Worm (Caenorhabditis elegans) whole organism, midembryonic: ENCODE measurements around the gene F07A11.4.
A peak's percentile ranks its signal among the peaks of the same experiment; 100 is the strongest.

Experiments
- T22C8.4 ChIP-seq: fragments of 200-800 bp; sonication (Bioruptor generic); IDR thresholded peaks from 2 replicates; pipeline ENCODE4 v1.3.6; 2022; ENCODE audit warnings: missing genetic modification characterization, missing compliant biosample characterization
- cog-1 ChIP-seq: sonication (generic microtip); optimal IDR thresholded peaks from 2 replicates; lab custom pipeline; 2016; ENCODE audit warnings: missing genetic modification characterization, missing compliant biosample characterization
- flt-1 ChIP-seq: fragments of 200-800 bp; sonication (Bioruptor generic); IDR thresholded peaks from 2 replicates; pipeline ENCODE4 v1.3.6; 2022; ENCODE audit warnings: missing genetic modification characterization, missing compliant biosample characterization
- klf-2 ChIP-seq: fragments of 200-800 bp; sonication (Bioruptor generic); conservative IDR thresholded peaks from 2 replicates; pipeline ENCODE4 v1.3.6; 2022; ENCODE audit warnings: missing genetic modification reagents, missing genetic modification characterization, missing compliant biosample characterization
- med-1 ChIP-seq: sonication (generic microtip); optimal IDR thresholded peaks from 2 replicates; lab custom pipeline; 2017; ENCODE audit warnings: missing genetic modification characterization, mild to moderate bottlenecking, missing compliant biosample characterization, antibody characterized with exemption, missing genetic modification reagents; ENCODE audit not compliant: insufficient read depth
- ref-1 ChIP-seq: fragments of 200-800 bp; sonication (Bioruptor generic); conservative IDR thresholded peaks from 2 replicates; pipeline ENCODE4 v1.3.6; 2022; ENCODE audit warnings: missing genetic modification reagents, missing genetic modification characterization, missing compliant biosample characterization
- tab-1 ChIP-seq: fragments of 200-800 bp; sonication (Bioruptor generic); IDR thresholded peaks from 2 replicates; pipeline ENCODE4 v1.3.6; 2022; ENCODE audit warnings: missing genetic modification characterization, missing compliant biosample characterization
- ztf-23 ChIP-seq: fragments of 200-800 bp; sonication (Bioruptor generic); IDR thresholded peaks from 2 replicates; pipeline ENCODE4 v1.3.6; 2022; ENCODE audit warnings: missing genetic modification reagents, missing genetic modification characterization, missing compliant biosample characterization
- ztf-29 ChIP-seq: fragments of 200-800 bp; sonication (Bioruptor generic); IDR thresholded peaks from 2 replicates; pipeline ENCODE4 v1.3.6; 2022; ENCODE audit warnings: missing genetic modification reagents, missing genetic modification characterization, missing compliant biosample characterization

Gene F07A11.4

DNA sequence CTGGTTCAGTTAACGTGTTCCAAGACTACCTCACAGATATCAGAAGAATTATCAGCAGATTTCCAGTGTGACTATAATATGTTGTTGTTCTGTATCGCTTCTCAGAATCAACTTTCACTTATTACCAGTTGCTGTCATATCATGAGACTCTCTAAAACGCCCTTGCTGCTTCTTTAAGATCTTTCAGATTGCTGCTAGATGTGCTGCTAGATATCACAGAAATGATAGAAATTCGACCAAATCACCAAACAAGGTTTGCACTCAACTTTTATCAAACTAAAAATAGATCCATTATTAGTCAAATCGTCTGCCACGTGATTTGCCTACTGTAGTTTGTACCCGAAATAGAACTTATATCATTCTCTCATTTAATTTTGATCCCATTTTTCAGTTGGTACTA lies 43.7 kb downstream of the F07A11.4 start:
- TF ChIP-seq klf-2 (no peak), med-1 (GFP tag; lab: Kevin White, UChicago) (no peak), tab-1 (GFP tag; lab: Robert Waterston, UW) (no peak), ztf-29 (no peak), ref-1 (no peak), flt-1 (GFP tag; lab: Robert Waterston, UW) (no peak), T22C8.4 (GFP tag; lab: Robert Waterston, UW) (no peak), cog-1 (tag; lab: Kevin White, UChicago) (no peak), ztf-23 (GFP tag; lab: Robert Waterston, UW) (no peak)

DNA sequence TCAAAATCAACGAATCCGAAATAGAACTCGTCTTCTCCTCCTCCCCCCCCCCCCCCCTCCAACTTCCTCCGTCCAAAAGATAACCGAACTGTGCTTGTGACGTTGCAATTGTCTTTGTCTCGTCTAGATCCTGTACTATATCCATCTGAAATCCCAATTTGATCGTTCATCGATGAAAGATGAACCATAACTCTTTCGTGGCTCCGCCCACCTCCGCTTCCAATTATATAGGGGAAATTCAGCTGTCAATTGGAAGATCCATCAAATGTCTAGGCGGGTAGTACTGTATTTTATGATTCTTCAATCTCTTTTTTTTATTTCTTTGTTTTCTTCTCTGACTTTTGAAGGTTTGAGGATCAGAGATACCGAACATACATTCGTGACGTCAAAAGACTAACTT lies 44.6 kb downstream of the F07A11.4 start:
- TF ChIP-seq med-1 (GFP tag; lab: Kevin White, UChicago): no peak
- TF ChIP-seq klf-2: no peak
- no peak for TF ChIP-seq ref-1
- no peak for TF ChIP-seq cog-1 (tag; lab: Kevin White, UChicago)
- TF ChIP-seq T22C8.4 (GFP tag; lab: Robert Waterston, UW): no peak
- TF ChIP-seq flt-1 (GFP tag; lab: Robert Waterston, UW): no peak
- no peak for TF ChIP-seq tab-1 (GFP tag; lab: Robert Waterston, UW)
- no peak for TF ChIP-seq ztf-29
- no peak for TF ChIP-seq ztf-23 (GFP tag; lab: Robert Waterston, UW)

DNA sequence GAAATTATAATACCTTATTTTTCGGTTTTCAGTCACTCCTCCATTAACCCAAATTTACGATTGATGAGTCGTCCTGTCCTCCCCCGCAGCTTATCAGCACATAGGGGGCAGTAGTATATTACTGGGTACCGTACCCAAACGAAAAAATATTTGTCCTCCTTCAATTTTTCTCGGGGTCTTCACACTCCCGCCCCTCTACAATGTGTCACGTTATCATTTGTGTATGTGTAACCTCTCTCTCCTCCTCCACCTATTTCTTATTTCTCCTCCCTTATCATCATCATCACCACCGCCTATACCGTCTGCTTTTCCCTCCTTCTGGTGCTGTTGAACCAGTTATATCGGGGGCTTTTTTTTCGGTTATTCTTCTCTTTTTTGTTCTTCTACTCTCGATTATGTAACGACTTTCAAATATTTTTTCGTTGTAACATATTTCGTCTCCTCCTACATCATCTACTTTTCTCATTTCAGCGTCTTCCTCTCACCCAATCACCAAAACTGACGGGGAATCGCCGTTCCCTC lies 45.5 kb downstream of the F07A11.4 start, which contains the start of gene ghi-1:
TSS of gene ghi-1 (plus strand) at position 472 of the 522 bp plus-strand sequence.
- TF ChIP-seq ztf-23 (GFP tag; lab: Robert Waterston, UW) (no peak), ref-1 (no peak), T22C8.4 (GFP tag; lab: Robert Waterston, UW) (no peak), tab-1 (GFP tag; lab: Robert Waterston, UW) (no peak), ztf-29 (no peak), med-1 (GFP tag; lab: Kevin White, UChicago) (no peak), flt-1 (GFP tag; lab: Robert Waterston, UW) (no peak), cog-1 (tag; lab: Kevin White, UChicago) (no peak), klf-2 (no peak)

DNA sequence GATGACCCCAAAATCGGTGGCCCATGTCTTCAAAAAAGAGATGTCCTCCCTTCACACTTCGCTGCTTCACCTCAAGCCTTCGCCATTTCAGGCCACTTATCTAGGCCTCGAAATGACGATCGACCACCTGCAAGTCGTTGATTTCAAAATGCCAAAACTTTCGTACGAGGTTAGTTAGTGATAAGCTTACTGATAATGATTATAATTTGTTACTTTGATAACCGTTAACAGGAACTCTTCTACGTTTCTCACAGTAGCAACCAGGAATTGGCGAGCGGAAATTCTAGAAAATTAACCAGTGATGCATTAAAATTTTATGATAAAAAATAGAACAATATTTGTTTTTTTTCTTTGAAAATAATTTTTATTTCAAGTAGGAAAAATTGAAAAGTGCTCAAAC lies 46.1 kb downstream of the F07A11.4 start:
- TF ChIP-seq ref-1: no peak
- no peak for TF ChIP-seq klf-2
- no peak for TF ChIP-seq flt-1 (GFP tag; lab: Robert Waterston, UW)
- no peak for TF ChIP-seq cog-1 (tag; lab: Kevin White, UChicago)
- TF ChIP-seq med-1 (GFP tag; lab: Kevin White, UChicago): no peak
- TF ChIP-seq tab-1 (GFP tag; lab: Robert Waterston, UW): no peak
- no peak for TF ChIP-seq T22C8.4 (GFP tag; lab: Robert Waterston, UW)
- no peak for TF ChIP-seq ztf-29
- TF ChIP-seq ztf-23 (GFP tag; lab: Robert Waterston, UW): no peak

DNA sequence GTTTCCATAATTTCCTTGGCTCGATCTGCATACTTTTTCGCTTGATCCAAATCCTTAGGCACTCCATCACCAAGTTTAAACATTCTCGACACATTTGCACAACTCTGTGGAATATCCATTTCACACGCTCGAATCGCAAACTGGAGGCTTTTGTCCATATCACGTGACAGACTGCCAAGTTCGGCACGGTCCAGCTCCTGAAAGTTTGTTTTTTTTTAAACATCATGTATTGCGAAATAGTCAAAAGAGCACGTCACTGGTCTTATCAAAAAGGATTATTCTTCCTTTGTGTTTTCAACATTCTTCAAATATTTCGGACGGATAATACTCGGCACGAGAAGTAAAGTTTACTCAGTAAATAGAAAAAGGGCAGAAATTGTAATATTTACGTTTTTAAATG lies 48.4 kb downstream of the F07A11.4 start:
- no peak for TF ChIP-seq ztf-29
- TF ChIP-seq flt-1 (GFP tag; lab: Robert Waterston, UW): no peak
- TF ChIP-seq ref-1: no peak
- no peak for TF ChIP-seq klf-2
- no peak for TF ChIP-seq cog-1 (tag; lab: Kevin White, UChicago)
- no peak for TF ChIP-seq ztf-23 (GFP tag; lab: Robert Waterston, UW)
- TF ChIP-seq med-1 (GFP tag; lab: Kevin White, UChicago): no peak
- TF ChIP-seq tab-1 (GFP tag; lab: Robert Waterston, UW): no peak
- TF ChIP-seq T22C8.4 (GFP tag; lab: Robert Waterston, UW): no peak

DNA sequence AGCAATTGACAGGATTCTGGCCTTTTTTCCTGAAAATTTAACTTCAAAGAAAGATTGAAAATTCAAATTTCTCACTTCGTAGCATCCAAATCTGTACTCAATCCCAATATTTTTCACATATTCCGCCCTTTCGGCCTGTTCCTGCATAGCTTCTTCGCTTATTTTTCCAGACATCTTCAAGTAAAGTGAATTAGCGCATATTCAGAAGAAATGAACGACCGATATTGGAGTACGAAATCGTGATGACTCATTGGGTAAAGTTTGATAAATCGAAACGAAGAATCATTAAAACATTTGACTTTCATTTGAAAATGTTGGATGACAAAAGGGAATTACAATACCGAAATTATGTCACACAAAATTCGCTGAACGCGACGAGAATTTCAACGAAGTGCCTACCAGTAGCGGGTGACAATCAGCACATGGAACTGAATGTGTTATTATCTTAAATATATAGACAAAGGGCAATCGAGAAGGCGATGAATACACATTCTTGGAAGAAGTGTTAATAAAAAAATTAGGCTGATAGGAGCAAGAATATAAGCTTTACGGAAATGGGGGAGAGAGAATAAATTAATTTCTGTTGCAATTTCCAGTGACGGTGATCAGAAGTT lies 50.3 kb downstream of the F07A11.4 start, which contains the start of gene coa-7:
TSS of gene coa-7 (minus strand) at position 174 of the 614 bp plus-strand sequence.
- TF ChIP-seq cog-1 (tag; lab: Kevin White, UChicago) (no peak), ztf-23 (GFP tag; lab: Robert Waterston, UW) (no peak), klf-2 (no peak), flt-1 (GFP tag; lab: Robert Waterston, UW) (no peak), med-1 (GFP tag; lab: Kevin White, UChicago) (no peak)

DNA sequence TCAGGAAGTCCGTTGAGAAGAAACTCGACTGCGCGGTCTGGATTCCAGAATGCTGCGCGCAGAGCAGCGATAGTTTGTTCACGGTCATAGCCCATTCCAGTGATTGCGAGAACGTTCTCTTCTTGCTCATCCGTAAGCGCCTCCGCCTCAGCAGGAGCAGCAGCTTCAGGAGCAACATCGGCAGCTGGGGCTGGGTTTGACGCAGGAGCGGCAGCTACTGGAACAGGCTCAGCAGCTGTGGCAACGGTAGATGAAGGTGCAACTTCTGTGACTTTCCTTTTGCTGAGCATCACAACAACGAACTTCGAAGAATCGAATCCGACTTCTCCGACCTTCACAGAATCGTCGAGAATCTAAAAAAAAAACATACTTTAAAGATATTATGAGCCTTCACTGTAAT lies 51.3 kb downstream of the F07A11.4 start:
- TF ChIP-seq klf-2: no peak

DNA sequence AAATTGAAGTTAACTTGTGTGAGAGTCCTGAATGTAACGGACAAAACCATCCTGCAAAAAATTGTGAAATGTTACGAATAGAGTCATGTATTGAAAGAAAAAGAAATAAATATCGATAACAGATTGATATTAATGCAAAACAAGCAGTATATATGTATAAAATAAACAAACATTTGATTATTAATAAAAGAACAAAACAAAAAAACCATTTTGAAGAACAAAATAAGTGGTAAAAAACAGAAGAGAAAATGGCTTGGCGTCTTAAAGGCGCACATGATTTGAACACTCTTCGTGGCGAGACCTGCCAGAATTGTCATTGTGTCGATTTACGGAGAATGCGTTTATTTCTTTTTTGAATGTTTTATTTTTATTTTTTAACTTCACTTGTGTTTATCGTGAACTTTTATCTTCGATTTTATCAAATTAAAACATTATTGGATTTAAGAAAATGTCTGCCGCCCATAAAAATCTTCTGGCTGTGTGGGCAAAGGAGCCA lies 51.9 kb downstream of the F07A11.4 start, which contains the start of the genes rad-23 and rpn-12:
TSS of gene rad-23 (minus strand) at position 51 of the 496 bp plus-strand sequence.
TSS of gene rpn-12 (plus strand) at position 446 of the 496 bp plus-strand sequence.
- TF ChIP-seq cog-1 (tag; lab: Kevin White, UChicago): peak; percentile 32
- TF ChIP-seq ztf-23 (GFP tag; lab: Robert Waterston, UW): no peak

DNA sequence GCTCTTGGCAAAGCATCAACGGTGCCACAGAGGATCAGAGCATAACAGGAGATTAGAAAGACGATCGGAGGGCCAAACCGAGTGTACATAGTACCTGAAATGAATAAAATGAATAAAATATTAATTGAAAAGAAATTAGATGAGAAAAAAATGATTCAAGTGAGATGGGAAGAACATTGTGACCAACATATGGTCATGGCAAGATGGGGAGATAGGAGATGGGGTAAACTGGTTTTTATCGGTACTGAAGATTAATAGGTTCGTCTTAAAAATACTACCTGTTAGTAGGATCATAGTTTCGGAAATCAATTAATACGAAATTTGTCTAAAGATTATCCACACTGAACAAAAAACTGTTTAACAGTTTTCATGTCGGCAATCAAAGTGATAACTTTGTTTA lies 56.3 kb downstream of the F07A11.4 start, which contains the start of gene nep-1:
TSS of gene nep-1 (minus strand) at position 101 of the 400 bp plus-strand sequence.
- TF ChIP-seq flt-1 (GFP tag; lab: Robert Waterston, UW) (no peak), T22C8.4 (GFP tag; lab: Robert Waterston, UW) (no peak), ztf-29 (no peak), tab-1 (GFP tag; lab: Robert Waterston, UW) (no peak), med-1 (GFP tag; lab: Kevin White, UChicago) (no peak), ref-1 (no peak), ztf-23 (GFP tag; lab: Robert Waterston, UW) (no peak), cog-1 (tag; lab: Kevin White, UChicago) (no peak), klf-2 (no peak)

DNA sequence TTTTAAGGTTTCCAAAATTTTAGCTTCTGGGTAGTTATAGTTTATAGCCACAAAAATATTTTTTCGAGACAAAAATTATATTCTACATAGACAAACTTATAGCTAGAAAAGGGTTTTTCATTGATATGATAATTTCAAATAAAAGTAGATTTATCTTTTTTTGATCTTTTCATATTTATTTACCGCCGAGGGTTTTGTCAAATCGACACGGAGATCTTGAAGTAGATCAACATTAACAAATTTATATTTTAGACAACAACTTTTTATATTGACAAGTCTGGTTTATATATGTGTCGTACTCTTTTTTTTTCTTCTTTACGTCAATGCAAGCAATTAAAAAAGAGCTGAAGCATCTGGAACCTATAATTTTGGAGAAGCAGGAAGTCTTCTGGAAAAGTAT lies 58.0 kb downstream of the F07A11.4 start:
- TF ChIP-seq tab-1 (GFP tag; lab: Robert Waterston, UW): no peak
- no peak for TF ChIP-seq flt-1 (GFP tag; lab: Robert Waterston, UW)
- TF ChIP-seq ref-1: no peak
- no peak for TF ChIP-seq ztf-23 (GFP tag; lab: Robert Waterston, UW)
- no peak for TF ChIP-seq cog-1 (tag; lab: Kevin White, UChicago)
